Worm (Caenorhabditis elegans) whole organism, early embryonic: ENCODE data around the gene helq-1.

Source experiments
- B0310.2 ChIP-seq: sonication (generic microtip); optimal IDR thresholded peaks from 2 replicates; lab custom pipeline; 2016; ENCODE audit warnings: mild to moderate bottlenecking, missing genetic modification characterization, missing compliant biosample characterization
- aly-1 ChIP-seq: sonication (generic microtip); optimal IDR thresholded peaks from 2 replicates; lab custom pipeline; 2016; ENCODE audit warnings: missing genetic modification characterization, missing compliant biosample characterization
- ama-1 ChIP-seq: fragments of 150-350 bp; optimal IDR thresholded peaks from 2 replicates; lab custom pipeline; 2014
- ceh-36 ChIP-seq: sonication (generic microtip); optimal IDR thresholded peaks from 2 replicates; lab custom pipeline; 2016; ENCODE audit warnings: missing genetic modification characterization, inconsistent platforms, missing compliant biosample characterization
- flt-1 ChIP-seq: fragments of 200-800 bp; sonication (Bioruptor generic); IDR thresholded peaks from 2 replicates; pipeline ENCODE4 v1.3.6; 2022; ENCODE audit warnings: missing genetic modification characterization, missing compliant biosample characterization
- hmbx-1 ChIP-seq: sonication (generic microtip); optimal IDR thresholded peaks from 2 replicates; lab custom pipeline; 2016; ENCODE audit warnings: mild to moderate bottlenecking, missing genetic modification characterization, missing compliant biosample characterization
- hmg-4 ChIP-seq: fragments of 200-800 bp; sonication (Bioruptor generic); optimal IDR thresholded peaks from 2 replicates; lab custom pipeline; 2018; ENCODE audit warnings: mild to moderate bottlenecking, missing genetic modification characterization, missing compliant biosample characterization
- hnd-1 ChIP-seq: sonication (generic microtip); optimal IDR thresholded peaks from 2 replicates; lab custom pipeline; 2016; ENCODE audit warnings: missing genetic modification characterization, missing compliant biosample characterization
- pes-1 ChIP-seq: fragments of 200-800 bp; sonication (Bioruptor generic); IDR thresholded peaks from 2 replicates; pipeline ENCODE4 v1.3.6; 2022; ENCODE audit warnings: missing genetic modification reagents, missing genetic modification characterization, missing compliant biosample characterization
- scrt-1 ChIP-seq: fragments of 200-800 bp; sonication (Bioruptor generic); IDR thresholded peaks from 2 replicates; pipeline ENCODE4 v1.3.6; 2022; ENCODE audit warnings: missing genetic modification characterization, missing compliant biosample characterization
- sea-1 ChIP-seq: fragments of 200-800 bp; sonication (Bioruptor generic); conservative IDR thresholded peaks from 2 replicates; pipeline ENCODE4 v1.3.6; 2022; ENCODE audit warnings: missing genetic modification characterization, missing compliant biosample characterization
- tbx-11 ChIP-seq: fragments of 200-800 bp; sonication (Bioruptor generic); IDR thresholded peaks from 2 replicates; pipeline ENCODE4 v1.3.6; 2022; ENCODE audit warnings: missing genetic modification characterization, missing compliant biosample characterization
- tra-4 ChIP-seq: sonication (generic microtip); optimal IDR thresholded peaks from 2 replicates; lab custom pipeline; 2017; ENCODE audit warnings: missing genetic modification characterization, missing compliant biosample characterization

DNA sequence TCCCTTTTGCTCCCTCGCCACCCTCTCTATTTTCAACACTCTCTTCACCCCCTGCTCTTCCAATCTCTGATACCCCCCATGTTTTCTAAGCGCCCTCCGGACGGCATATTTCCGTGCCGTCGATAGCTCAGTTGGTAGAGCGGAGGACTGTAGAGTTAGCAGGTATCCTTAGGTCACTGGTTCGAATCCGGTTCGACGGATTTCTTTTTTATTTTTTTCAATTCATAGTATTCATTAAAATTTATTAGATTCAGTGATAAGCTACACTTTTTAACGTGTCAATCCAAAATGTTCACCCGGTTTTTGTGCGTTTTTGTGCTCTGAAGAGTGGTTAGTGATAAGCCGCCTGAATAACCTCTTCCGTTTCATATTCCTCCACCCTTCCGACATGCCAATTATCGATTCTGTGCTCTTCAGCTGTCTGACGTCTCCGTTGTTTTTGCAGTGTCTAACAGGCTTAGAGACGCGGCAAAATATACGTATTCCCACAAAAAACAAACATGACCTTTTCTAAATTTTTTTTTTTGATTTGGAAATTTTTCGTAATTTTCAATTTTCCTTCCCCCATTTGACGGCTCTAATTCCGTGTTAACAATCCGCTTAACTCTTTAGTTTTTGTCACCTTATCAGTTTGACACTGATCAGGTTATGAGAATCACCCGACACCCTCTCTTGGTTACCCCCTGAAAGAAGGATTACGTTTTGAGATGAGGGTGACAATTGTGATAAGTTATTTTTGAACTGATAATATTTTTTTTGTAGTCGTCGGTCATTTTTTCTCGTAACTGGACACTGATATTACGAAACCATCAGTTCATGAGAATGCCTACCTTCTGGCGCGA is 51.4 kb downstream of the helq-1 start:
- peak; percentile 84 for TF ChIP-seq scrt-1
- no peak for TF ChIP-seq ama-1 (lab: Kevin White, UChicago)
- TF ChIP-seq hmbx-1 (tag; lab: Kevin White, UChicago), result no peak
- peak; percentile 89 for TF ChIP-seq flt-1 (GFP tag; lab: Robert Waterston, UW)
- peak; percentile 17 for TF ChIP-seq tra-4 (tag; lab: Kevin White, UChicago)
- peak; percentile 83 for TF ChIP-seq tbx-11 (GFP tag; lab: Robert Waterston, UW)
- TF ChIP-seq sea-1, result peak; percentile 76; the same call in 1 of the 2 replicates
- TF ChIP-seq B0310.2, result peak; percentile 56
- peak; percentile 77 for TF ChIP-seq ceh-36
- peak; percentile 89 for TF ChIP-seq pes-1 (GFP tag; lab: Robert Waterston, UW)
- peak; percentile 71 for TF ChIP-seq hmg-4 (GFP tag; lab: Kevin White, UChicago)
- TF ChIP-seq hnd-1 (tag; lab: Kevin White, UChicago), result peak; percentile 55
- TF ChIP-seq aly-1, result no peak
